Worm (Caenorhabditis elegans) whole organism, L2 larva: ENCODE measurements around the gene str-159.

Experiments used
- C34F6.9 ChIP-seq: fragments of 150-350 bp; optimal IDR thresholded peaks from 2 replicates; lab custom pipeline; 2014; ENCODE audit warnings: missing biosample characterization, missing genetic modification characterization
- F13H6.1 ChIP-seq: sonication (generic microtip); optimal IDR thresholded peaks from 2 replicates; lab custom pipeline; 2016; ENCODE audit warnings: missing genetic modification characterization, missing compliant biosample characterization
- Y55F3AM.14 ChIP-seq: fragments of 200-800 bp; sonication (Bioruptor generic); optimal IDR thresholded peaks from 2 replicates; lab custom pipeline; 2018; ENCODE audit warnings: mild to moderate bottlenecking, missing genetic modification characterization, missing compliant biosample characterization
- ZK546.5 ChIP-seq: sonication (generic microtip); optimal IDR thresholded peaks from 2 replicates; lab custom pipeline; 2017; ENCODE audit warnings: missing biosample characterization, missing genetic modification characterization
- alr-1 ChIP-seq: fragments of 150-350 bp; optimal IDR thresholded peaks from 2 replicates; lab custom pipeline; 2014; ENCODE audit warnings: missing biosample characterization, missing genetic modification characterization
- aly-2 ChIP-seq: fragments of 150-350 bp; optimal IDR thresholded peaks from 2 replicates; lab custom pipeline; 2014; ENCODE audit warnings: missing biosample characterization, missing genetic modification characterization
- ama-1 ChIP-seq: fragments of 150-350 bp; optimal IDR thresholded peaks from 2 replicates; lab custom pipeline; 2018; ENCODE audit warnings: inconsistent platforms
- blmp-1 ChIP-seq: sonication (generic microtip); optimal IDR thresholded peaks from 2 replicates; lab custom pipeline; 2017; ENCODE audit warnings: missing genetic modification characterization, mild to moderate bottlenecking, missing compliant biosample characterization, antibody characterized with exemption, moderate library complexity; ENCODE audit not compliant: insufficient read depth
- ceh-16 ChIP-seq: fragments of 150-350 bp; optimal IDR thresholded peaks from 2 replicates; lab custom pipeline; 2014; ENCODE audit warnings: missing biosample characterization, missing genetic modification characterization
- crh-2 ChIP-seq: sonication (generic microtip); optimal IDR thresholded peaks from 2 replicates; lab custom pipeline; 2017; ENCODE audit warnings: missing biosample characterization, missing genetic modification characterization
- egl-27 ChIP-seq: sonication (generic microtip); optimal IDR thresholded peaks from 3 replicates; lab custom pipeline; 2017; ENCODE audit warnings: missing biosample characterization, missing genetic modification reagents, missing genetic modification characterization
- elt-3 ChIP-seq: sonication (generic microtip); optimal IDR thresholded peaks from 2 replicates; lab custom pipeline; 2017; ENCODE audit warnings: missing biosample characterization, missing genetic modification characterization
- fos-1 ChIP-seq: fragments of 150-350 bp; optimal IDR thresholded peaks from 2 replicates; lab custom pipeline; 2014; ENCODE audit warnings: missing biosample characterization, missing genetic modification characterization
- gmeb-1 ChIP-seq: fragments of 150-350 bp; optimal IDR thresholded peaks from 2 replicates; lab custom pipeline; 2014; ENCODE audit warnings: missing biosample characterization, missing genetic modification characterization
- lin-11 ChIP-seq: fragments of 150-350 bp; sonication (generic microtip); optimal IDR thresholded peaks from 2 replicates; lab custom pipeline; 2014; ENCODE audit warnings: missing biosample characterization, missing genetic modification characterization, inconsistent platforms, mixed read lengths
- lin-13 ChIP-seq: fragments of 150-350 bp; optimal IDR thresholded peaks from 2 replicates; lab custom pipeline; 2014; ENCODE audit warnings: missing biosample characterization, missing genetic modification reagents, missing genetic modification characterization
- lin-39 ChIP-seq: fragments of 150-350 bp; optimal IDR thresholded peaks from 2 replicates; lab custom pipeline; 2014; ENCODE audit warnings: missing biosample characterization, missing genetic modification reagents, missing genetic modification characterization
- lsy-2 ChIP-seq, 2 experiments: fragments of 150-350 bp in 1 of 2; sonication (generic microtip) in 1 of 2; optimal IDR thresholded peaks; 2 replicates each; lab custom pipeline; 2014 to 2017; ENCODE audit warnings: missing biosample characterization in 2 of 2, missing genetic modification characterization in 2 of 2
- mbf-1 ChIP-seq: sonication (generic microtip); optimal IDR thresholded peaks from 2 replicates; lab custom pipeline; 2017; ENCODE audit warnings: missing biosample characterization, missing genetic modification characterization
- nhr-10 ChIP-seq: sonication (generic microtip); optimal IDR thresholded peaks from 2 replicates; lab custom pipeline; 2017; ENCODE audit warnings: missing biosample characterization, missing genetic modification characterization
- nhr-129 ChIP-seq: fragments of 150-350 bp; optimal IDR thresholded peaks from 2 replicates; lab custom pipeline; 2014; ENCODE audit warnings: missing biosample characterization, missing genetic modification characterization
- nhr-21 ChIP-seq: fragments of 150-350 bp; optimal IDR thresholded peaks from 2 replicates; lab custom pipeline; 2014; ENCODE audit warnings: missing biosample characterization, missing genetic modification characterization
- nhr-23 ChIP-seq: fragments of 150-350 bp; optimal IDR thresholded peaks from 2 replicates; lab custom pipeline; 2014; ENCODE audit warnings: missing biosample characterization, missing genetic modification reagents, missing genetic modification characterization
- nhr-237 ChIP-seq: fragments of 150-350 bp; optimal IDR thresholded peaks from 2 replicates; lab custom pipeline; 2014; ENCODE audit warnings: missing biosample characterization, missing genetic modification characterization
- nhr-6 ChIP-seq: fragments of 150-350 bp; optimal IDR thresholded peaks from 2 replicates; lab custom pipeline; 2014; ENCODE audit warnings: missing biosample characterization, missing genetic modification characterization
- skn-1 ChIP-seq: sonication (generic microtip); optimal IDR thresholded peaks from 2 replicates; lab custom pipeline; 2017; ENCODE audit warnings: missing biosample characterization, missing genetic modification characterization
- sma-3 ChIP-seq: sonication (generic microtip); optimal IDR thresholded peaks from 2 replicates; lab custom pipeline; 2016; ENCODE audit warnings: missing genetic modification reagents, missing genetic modification characterization, missing compliant biosample characterization
- sma-9 ChIP-seq, 2 experiments: fragments of 150-350 bp in 1 of 2; sonication (generic microtip) in 1 of 2; optimal IDR thresholded peaks; 2 replicates each; lab custom pipeline; 2014 to 2016; ENCODE audit warnings: missing genetic modification characterization in 2 of 2, mild to moderate bottlenecking in 1 of 2, missing biosample characterization in 1 of 2, missing compliant biosample characterization in 1 of 2, missing genetic modification reagents in 1 of 2, moderate library complexity in 1 of 2
- unc-39 ChIP-seq: fragments of 150-350 bp; optimal IDR thresholded peaks from 2 replicates; lab custom pipeline; 2014; ENCODE audit warnings: missing biosample characterization, missing genetic modification characterization
- unc-55 ChIP-seq: fragments of 150-350 bp; sonication (generic microtip); optimal IDR thresholded peaks from 3 replicates; lab custom pipeline; 2014; ENCODE audit warnings: missing biosample characterization, missing genetic modification reagents, missing genetic modification characterization
- unc-62 ChIP-seq: fragments of 150-350 bp; optimal IDR thresholded peaks from 2 replicates; lab custom pipeline; 2014; ENCODE audit warnings: missing biosample characterization, missing genetic modification reagents, missing genetic modification characterization
- zag-1 ChIP-seq: fragments of 150-350 bp; optimal IDR thresholded peaks from 2 replicates; lab custom pipeline; 2014; ENCODE audit warnings: missing biosample characterization, missing genetic modification characterization
- ztf-1 ChIP-seq: fragments of 200-800 bp; sonication (Bioruptor generic); conservative IDR thresholded peaks from 2 replicates; pipeline ENCODE4 v1.3.6; 2022; ENCODE audit warnings: missing genetic modification characterization, missing compliant biosample characterization
- ztf-11 ChIP-seq: sonication (generic microtip); optimal IDR thresholded peaks from 2 replicates; lab custom pipeline; 2017; ENCODE audit warnings: missing biosample characterization, missing genetic modification characterization

The str-159 gene

ce11 chrIV:4930754-4931322 is 21.7 kb downstream of the str-159 start (continued):
- TF ChIP-seq nhr-6 (tag; lab: Kevin White, UChicago), result no peak
- TF ChIP-seq C34F6.9 (tag; lab: Kevin White, UChicago), result no peak
- no peak for TF ChIP-seq nhr-129
- TF ChIP-seq ZK546.5 (tag; lab: Kevin White, UChicago), result no peak
- TF ChIP-seq nhr-23 (tag; lab: Kevin White, UChicago), result no peak
- TF ChIP-seq sma-9 (GFP tag; optimal IDR thresholded peaks at IDR 0.05; lab: Kevin White, UChicago), result peak; percentile 8
- TF ChIP-seq sma-9 (tag; optimal IDR thresholded peaks at IDR 0.05; lab: Kevin White, UChicago), result no peak
- no peak for TF ChIP-seq ztf-11 (tag; lab: Kevin White, UChicago)
- peak; percentile 39 for TF ChIP-seq gmeb-1 (tag; lab: Kevin White, UChicago)
- TF ChIP-seq unc-39, result no peak
- no peak for TF ChIP-seq lin-13 (GFP tag; lab: Kevin White, UChicago)
- no peak for TF ChIP-seq nhr-10
- TF ChIP-seq lin-39, result no peak
- TF ChIP-seq sma-3 (GFP tag; lab: Kevin White, UChicago), result peak; percentile 67
- TF ChIP-seq ceh-16 (tag; lab: Kevin White, UChicago), result no peak
- TF ChIP-seq egl-27 (tag; lab: Kevin White, UChicago), result no peak
- TF ChIP-seq ama-1 (lab: Kevin White, UChicago), result no peak
- TF ChIP-seq lin-11 (tag; lab: Kevin White, UChicago), result no peak
- TF ChIP-seq, all 48 proteins: peak for 6

- no peak for TF ChIP-seq unc-55
- TF ChIP-seq nhr-237 (tag; lab: Kevin White, UChicago), result no peak
- no peak for TF ChIP-seq blmp-1 (tag; lab: Kevin White, UChicago)
- no peak for TF ChIP-seq alr-1 (tag; lab: Kevin White, UChicago)
- no peak for TF ChIP-seq unc-62
- TF ChIP-seq skn-1, result no peak
- no peak for TF ChIP-seq ceh-16 (tag; lab: Kevin White, UChicago)
- no peak for TF ChIP-seq Y55F3AM.14
- no peak for TF ChIP-seq zag-1 (tag; lab: Kevin White, UChicago)
- no peak for TF ChIP-seq ZK546.5 (tag; lab: Kevin White, UChicago)
- no peak for TF ChIP-seq lin-39
These were observed 25.0 kb downstream of the str-159 start, which contains the start of gene str-153 for ce11 chrIV:4934103-4934502. Gene str-153 (plus strand): TSS chrIV:4934403.

- TF ChIP-seq fos-1 (tag; lab: Kevin White, UChicago) (peak; percentile 69), crh-2 (no peak)
These were observed 28.5 kb downstream of the str-159 start, which contains the start of gene fbxa-86 for ce11 chrIV:4937647-4938046. Gene fbxa-86 (minus strand): TSS chrIV:4938013.

ce11 chrIV:4938664-4939063 is 29.5 kb downstream of the str-159 start, which contains the start of gene str-168:
Gene str-168 (plus strand): TSS chrIV:4938964.
- TF ChIP-seq lin-39 (no peak), F13H6.1 (tag; lab: Kevin White, UChicago) (no peak), nhr-237 (tag; lab: Kevin White, UChicago) (no peak), sma-9 (GFP tag; optimal IDR thresholded peaks at IDR 0.05; lab: Kevin White, UChicago) (no peak), sma-9 (tag; optimal IDR thresholded peaks at IDR 0.05; lab: Kevin White, UChicago) (no peak), gmeb-1 (tag; lab: Kevin White, UChicago) (no peak), crh-2 (no peak), unc-39 (no peak), zag-1 (tag; lab: Kevin White, UChicago) (no peak), aly-2 (tag; lab: Kevin White, UChicago) (no peak), ama-1 (lab: Kevin White, UChicago) (no peak)
- TF ChIP-seq, all 48 proteins: peak for 0

- TF ChIP-seq lin-11 (tag; lab: Kevin White, UChicago), result no peak
- TF ChIP-seq blmp-1 (tag; lab: Kevin White, UChicago), result no peak
- no peak for TF ChIP-seq mbf-1 (tag; lab: Kevin White, UChicago)
- TF ChIP-seq alr-1 (tag; lab: Kevin White, UChicago), result no peak
- TF ChIP-seq lsy-2 (tag; optimal IDR thresholded peaks at IDR 0.05; lab: Kevin White, UChicago), result no peak
- no peak for TF ChIP-seq elt-3 (tag; lab: Kevin White, UChicago)
- no peak for TF ChIP-seq ztf-1 (GFP tag; lab: Robert Waterston, UW)
- TF ChIP-seq nhr-21 (tag; lab: Kevin White, UChicago), result no peak
- TF ChIP-seq nhr-23 (tag; lab: Kevin White, UChicago), result no peak
- TF ChIP-seq aly-2 (tag; lab: Kevin White, UChicago), result no peak
- TF ChIP-seq ama-1 (lab: Kevin White, UChicago), result no peak
- TF ChIP-seq nhr-129, result no peak
- TF ChIP-seq, all 48 proteins: peak for 0
These were observed 32.5 kb downstream of the str-159 start, which contains the start of gene Y9C9A.5 for ce11 chrIV:4941681-4942080. Gene Y9C9A.5 (plus strand): TSS chrIV:4941981.
